Fruit fly (Drosophila melanogaster) whole organism, prepupa: ENCODE data around the gene CG32425.
A peak's percentile ranks its signal among the peaks of the same experiment; 100 is the strongest.

Source experiments
- CG11902 ChIP-seq: fragments of 200-800 bp; sonication (Bioruptor generic); optimal IDR thresholded peaks from 3 replicates; lab custom pipeline; 2016; ENCODE audit warnings: missing biosample characterization, missing genetic modification characterization
- CG15336 ChIP-seq: fragments of 200-800 bp; sonication (Bioruptor generic); IDR thresholded peaks from 2 replicates; pipeline ENCODE4 v1.3.6; 2022; ENCODE audit warnings: missing biosample characterization, missing genetic modification characterization
- CG16779 ChIP-seq: fragments of 200-800 bp; sonication (Bioruptor generic); optimal IDR thresholded peaks from 3 replicates; lab custom pipeline; 2017; ENCODE audit warnings: missing biosample characterization, mild to moderate bottlenecking, missing genetic modification characterization
- CG3032 ChIP-seq: fragments of 200-800 bp; optimal IDR thresholded peaks from 2 replicates; lab custom pipeline; 2019; ENCODE audit warnings: missing biosample characterization, mild to moderate bottlenecking, missing genetic modification characterization, moderate library complexity
- CG32006 ChIP-seq: fragments of 200-800 bp; sonication (Bioruptor generic); optimal IDR thresholded peaks from 3 replicates; lab custom pipeline; 2017; ENCODE audit warnings: missing biosample characterization, mild to moderate bottlenecking, missing genetic modification characterization
- CG3919 ChIP-seq: fragments of 200-800 bp; sonication (Bioruptor generic); optimal IDR thresholded peaks from 3 replicates; lab custom pipeline; 2016; ENCODE audit warnings: missing biosample characterization, missing genetic modification characterization
- CG4318 ChIP-seq: fragments of 200-800 bp; sonication (Bioruptor generic); optimal IDR thresholded peaks from 3 replicates; lab custom pipeline; 2017; ENCODE audit warnings: missing biosample characterization, mild to moderate bottlenecking, missing genetic modification characterization
- CG6276 ChIP-seq: fragments of 200-800 bp; sonication (Bioruptor generic); optimal IDR thresholded peaks from 2 replicates; lab custom pipeline; 2017; ENCODE audit warnings: missing biosample characterization, mild to moderate bottlenecking, missing genetic modification characterization
- CG8119 ChIP-seq: fragments of 200-800 bp; sonication (Bioruptor generic); IDR thresholded peaks from 3 replicates; pipeline ENCODE4 v1.3.6; 2022; ENCODE audit warnings: missing biosample characterization, missing genetic modification characterization
- CG8632 ChIP-seq: fragments of 200-800 bp; sonication (Bioruptor generic); optimal IDR thresholded peaks from 3 replicates; lab custom pipeline; 2016; ENCODE audit warnings: missing biosample characterization, missing genetic modification characterization
- Eip78C ChIP-seq: fragments of 200-800 bp; sonication (Bioruptor generic); peaks from one replicate; lab custom pipeline; 2016; ENCODE audit warnings: missing biosample characterization, missing genetic modification characterization
- Eip93F ChIP-seq: fragments of 200-800 bp; sonication (Bioruptor generic); optimal IDR thresholded peaks from 2 replicates; lab custom pipeline; 2016; ENCODE audit warnings: missing biosample characterization, mild to moderate bottlenecking, missing genetic modification characterization
- Ets96B ChIP-seq: fragments of 200-800 bp; optimal IDR thresholded peaks from 2 replicates; lab custom pipeline; 2019; ENCODE audit warnings: missing biosample characterization, mild to moderate bottlenecking, missing genetic modification characterization, moderate library complexity
- Hr38 ChIP-seq: sonication (Bioruptor generic); optimal IDR thresholded peaks from 2 replicates; lab custom pipeline; 2016; ENCODE audit warnings: missing biosample characterization, missing genetic modification characterization
- Hr4 ChIP-seq: fragments of 200-800 bp; sonication (Bioruptor generic); optimal IDR thresholded peaks from 3 replicates; lab custom pipeline; 2016; ENCODE audit warnings: missing biosample characterization, missing genetic modification characterization
- Lpt ChIP-seq: fragments of 200-800 bp; sonication (Bioruptor generic); optimal IDR thresholded peaks from 3 replicates; lab custom pipeline; 2016; ENCODE audit warnings: missing biosample characterization, missing genetic modification characterization
- OdsH ChIP-seq: fragments of 200-800 bp; sonication (Bioruptor generic); optimal IDR thresholded peaks from 3 replicates; lab custom pipeline; 2016; ENCODE audit warnings: missing biosample characterization, missing genetic modification characterization
- Sox14 ChIP-seq: fragments of 200-800 bp; sonication (Bioruptor generic); optimal IDR thresholded peaks from 3 replicates; lab custom pipeline; 2016; ENCODE audit warnings: missing biosample characterization, missing genetic modification characterization
- achi ChIP-seq: fragments of 200-800 bp; sonication (Bioruptor generic); optimal IDR thresholded peaks from 3 replicates; lab custom pipeline; 2016; ENCODE audit warnings: missing biosample characterization, missing genetic modification characterization
- dsx ChIP-seq: fragments of 200-800 bp; optimal IDR thresholded peaks from 3 replicates; lab custom pipeline; 2019; ENCODE audit warnings: missing biosample characterization, mild to moderate bottlenecking, missing genetic modification characterization, moderate library complexity; ENCODE audit not compliant: poor library complexity, severe bottlenecking
- esn ChIP-seq: fragments of 200-800 bp; sonication (Bioruptor generic); optimal IDR thresholded peaks from 2 replicates; lab custom pipeline; 2016; ENCODE audit warnings: missing biosample characterization, mild to moderate bottlenecking, missing genetic modification characterization, moderate library complexity
- lz ChIP-seq: fragments of 200-800 bp; sonication (Bioruptor generic); optimal IDR thresholded peaks from 3 replicates; lab custom pipeline; 2016; ENCODE audit warnings: missing biosample characterization, missing genetic modification characterization
- pdm3 ChIP-seq: fragments of 200-800 bp; sonication (Bioruptor generic); optimal IDR thresholded peaks from 3 replicates; lab custom pipeline; 2016; ENCODE audit warnings: missing biosample characterization, missing genetic modification characterization
- salr ChIP-seq, 2 experiments: fragments of 200-800 bp; sonication (Bioruptor generic); optimal IDR thresholded peaks; 3 replicates each; lab custom pipeline; 2016 to 2018; ENCODE audit warnings: missing biosample characterization in 2 of 2, missing genetic modification characterization in 2 of 2, mild to moderate bottlenecking in 1 of 2
- ss ChIP-seq, 2 experiments: fragments of 200-800 bp; sonication (Bioruptor generic); optimal IDR thresholded peaks; 2 replicates in 1 of 2; 3 replicates in 1 of 2; lab custom pipeline; 2017 to 2018; ENCODE audit warnings: mild to moderate bottlenecking in 2 of 2, missing biosample characterization in 2 of 2, missing genetic modification characterization in 2 of 2, moderate library complexity in 1 of 2

CG32425 gene

dm6 chr3L:20557065-20557464 is 59.9 kb downstream of the CG32425 start (continued):
- TF ChIP-seq CG15336, result no peak
- TF ChIP-seq CG8119 (GFP tag; lab: Robert Waterston, UW), result no peak
- TF ChIP-seq CG16779, result no peak
- no peak for TF ChIP-seq dsx (GFP tag; lab: Kevin White, UChicago)
- no peak for TF ChIP-seq Hr38
- TF ChIP-seq CG11902, result no peak

dm6 chr3L:20562649-20563048 is 65.5 kb downstream of the CG32425 start:
- TF ChIP-seq CG3919 (GFP tag; lab: Kevin White, UChicago) (peak; percentile 19), Sox14 (GFP tag; lab: Kevin White, UChicago) (no peak), CG8119 (GFP tag; lab: Robert Waterston, UW) (peak; percentile 59), Lpt (GFP tag; lab: Kevin White, UChicago) (no peak), Eip93F (GFP tag; lab: Kevin White, UChicago) (no peak), Eip78C (GFP tag; lab: Kevin White, UChicago) (peak; percentile 83), CG8632 (GFP tag; lab: Kevin White, UChicago) (no peak), dsx (GFP tag; lab: Kevin White, UChicago) (peak; percentile 53), pdm3 (GFP tag; lab: Kevin White, UChicago) (peak; percentile 22), ss (GFP tag; optimal IDR thresholded peaks at IDR 0.05; lab: Kevin White, UChicago) (no peak), salr (GFP tag; optimal IDR thresholded peaks at IDR 0.05; lab: Kevin White, UChicago) (peak in 1 of 2 experiments; percentile 47), CG4318 (GFP tag; lab: Kevin White, UChicago) (peak; percentile 53), lz (no peak), CG3032 (tag; lab: Kevin White, UChicago) (peak; percentile 5), CG16779 (no peak), CG15336 (peak; percentile 70), OdsH (GFP tag; lab: Kevin White, UChicago) (peak; percentile 28), Ets96B (tag; lab: Kevin White, UChicago) (peak; percentile 35), esn (GFP tag; lab: Kevin White, UChicago) (peak; percentile 7), achi (GFP tag; lab: Kevin White, UChicago) (peak; percentile 27), Hr4 (GFP tag; lab: Kevin White, UChicago) (peak; percentile 64), CG32006 (GFP tag; lab: Kevin White, UChicago) (peak; percentile 80), CG6276 (GFP tag; lab: Kevin White, UChicago) (peak; percentile 20)
- TF ChIP-seq, all 60 proteins: peak for 16
